Worm (Caenorhabditis elegans) whole organism, L2 larva: ENCODE results near the gene T06E4.5.

Experiments
- C34F6.9 ChIP-seq: fragments of 150-350 bp; optimal IDR thresholded peaks from 2 replicates; lab custom pipeline; 2014; ENCODE audit warnings: missing biosample characterization, missing genetic modification characterization
- F13H6.1 ChIP-seq: sonication (generic microtip); optimal IDR thresholded peaks from 2 replicates; lab custom pipeline; 2016; ENCODE audit warnings: missing genetic modification characterization, missing compliant biosample characterization
- R02D3.7 ChIP-seq: fragments of 150-350 bp; optimal IDR thresholded peaks from 2 replicates; lab custom pipeline; 2014; ENCODE audit warnings: missing biosample characterization, missing genetic modification characterization
- Y55F3AM.14 ChIP-seq: fragments of 200-800 bp; sonication (Bioruptor generic); optimal IDR thresholded peaks from 2 replicates; lab custom pipeline; 2018; ENCODE audit warnings: mild to moderate bottlenecking, missing genetic modification characterization, missing compliant biosample characterization
- ZK546.5 ChIP-seq: sonication (generic microtip); optimal IDR thresholded peaks from 2 replicates; lab custom pipeline; 2017; ENCODE audit warnings: missing biosample characterization, missing genetic modification characterization
- alr-1 ChIP-seq: fragments of 150-350 bp; optimal IDR thresholded peaks from 2 replicates; lab custom pipeline; 2014; ENCODE audit warnings: missing biosample characterization, missing genetic modification characterization
- aly-2 ChIP-seq: fragments of 150-350 bp; optimal IDR thresholded peaks from 2 replicates; lab custom pipeline; 2014; ENCODE audit warnings: missing biosample characterization, missing genetic modification characterization
- ama-1 ChIP-seq: fragments of 150-350 bp; optimal IDR thresholded peaks from 2 replicates; lab custom pipeline; 2018; ENCODE audit warnings: inconsistent platforms
- blmp-1 ChIP-seq: sonication (generic microtip); optimal IDR thresholded peaks from 2 replicates; lab custom pipeline; 2017; ENCODE audit warnings: missing genetic modification characterization, mild to moderate bottlenecking, missing compliant biosample characterization, antibody characterized with exemption, moderate library complexity; ENCODE audit not compliant: insufficient read depth
- ceh-16 ChIP-seq: fragments of 150-350 bp; optimal IDR thresholded peaks from 2 replicates; lab custom pipeline; 2014; ENCODE audit warnings: missing biosample characterization, missing genetic modification characterization
- ceh-82 ChIP-seq: fragments of 150-350 bp; optimal IDR thresholded peaks from 2 replicates; lab custom pipeline; 2014; ENCODE audit warnings: missing biosample characterization, missing genetic modification characterization
- crh-2 ChIP-seq: sonication (generic microtip); optimal IDR thresholded peaks from 2 replicates; lab custom pipeline; 2017; ENCODE audit warnings: missing biosample characterization, missing genetic modification characterization
- dmd-4 ChIP-seq: sonication (generic microtip); optimal IDR thresholded peaks from 2 replicates; lab custom pipeline; 2017; ENCODE audit warnings: missing biosample characterization, missing genetic modification characterization
- egl-27 ChIP-seq: sonication (generic microtip); optimal IDR thresholded peaks from 3 replicates; lab custom pipeline; 2017; ENCODE audit warnings: missing biosample characterization, missing genetic modification reagents, missing genetic modification characterization
- elt-1 ChIP-seq: fragments of 150-350 bp; optimal IDR thresholded peaks from 2 replicates; lab custom pipeline; 2014; ENCODE audit warnings: missing biosample characterization, missing genetic modification characterization
- elt-3 ChIP-seq: sonication (generic microtip); optimal IDR thresholded peaks from 2 replicates; lab custom pipeline; 2017; ENCODE audit warnings: missing biosample characterization, missing genetic modification characterization
- fos-1 ChIP-seq: fragments of 150-350 bp; optimal IDR thresholded peaks from 2 replicates; lab custom pipeline; 2014; ENCODE audit warnings: missing biosample characterization, missing genetic modification characterization
- gmeb-1 ChIP-seq: fragments of 150-350 bp; optimal IDR thresholded peaks from 2 replicates; lab custom pipeline; 2014; ENCODE audit warnings: missing biosample characterization, missing genetic modification characterization
- lin-11 ChIP-seq: fragments of 150-350 bp; sonication (generic microtip); optimal IDR thresholded peaks from 2 replicates; lab custom pipeline; 2014; ENCODE audit warnings: missing biosample characterization, missing genetic modification characterization, inconsistent platforms, mixed read lengths
- lin-13 ChIP-seq: fragments of 150-350 bp; optimal IDR thresholded peaks from 2 replicates; lab custom pipeline; 2014; ENCODE audit warnings: missing biosample characterization, missing genetic modification reagents, missing genetic modification characterization
- lin-39 ChIP-seq: fragments of 150-350 bp; optimal IDR thresholded peaks from 2 replicates; lab custom pipeline; 2014; ENCODE audit warnings: missing biosample characterization, missing genetic modification reagents, missing genetic modification characterization
- lsy-2 ChIP-seq, 2 experiments: fragments of 150-350 bp in 1 of 2; sonication (generic microtip) in 1 of 2; optimal IDR thresholded peaks; 2 replicates each; lab custom pipeline; 2014 to 2017; ENCODE audit warnings: missing biosample characterization in 2 of 2, missing genetic modification characterization in 2 of 2
- mab-5 ChIP-seq: fragments of 150-350 bp; optimal IDR thresholded peaks from 2 replicates; lab custom pipeline; 2014; ENCODE audit warnings: missing biosample characterization, missing genetic modification characterization
- mbf-1 ChIP-seq: sonication (generic microtip); optimal IDR thresholded peaks from 2 replicates; lab custom pipeline; 2017; ENCODE audit warnings: missing biosample characterization, missing genetic modification characterization
- mdl-1 ChIP-seq, 2 experiments: fragments of 150-350 bp in 1 of 2; sonication (generic microtip) in 1 of 2; optimal IDR thresholded peaks; 2 replicates each; lab custom pipeline; 2017; ENCODE audit warnings: missing biosample characterization in 2 of 2, missing genetic modification characterization in 2 of 2
- nhr-10 ChIP-seq: sonication (generic microtip); optimal IDR thresholded peaks from 2 replicates; lab custom pipeline; 2017; ENCODE audit warnings: missing biosample characterization, missing genetic modification characterization
- nhr-11 ChIP-seq: fragments of 150-350 bp; optimal IDR thresholded peaks from 2 replicates; lab custom pipeline; 2014; ENCODE audit warnings: missing biosample characterization, missing genetic modification characterization
- nhr-12 ChIP-seq: fragments of 150-350 bp; optimal IDR thresholded peaks from 2 replicates; lab custom pipeline; 2014; ENCODE audit warnings: missing biosample characterization, missing genetic modification characterization
- nhr-129 ChIP-seq: fragments of 150-350 bp; optimal IDR thresholded peaks from 2 replicates; lab custom pipeline; 2014; ENCODE audit warnings: missing biosample characterization, missing genetic modification characterization
- nhr-21 ChIP-seq: fragments of 150-350 bp; optimal IDR thresholded peaks from 2 replicates; lab custom pipeline; 2014; ENCODE audit warnings: missing biosample characterization, missing genetic modification characterization
- nhr-23 ChIP-seq: fragments of 150-350 bp; optimal IDR thresholded peaks from 2 replicates; lab custom pipeline; 2014; ENCODE audit warnings: missing biosample characterization, missing genetic modification reagents, missing genetic modification characterization
- nhr-237 ChIP-seq: fragments of 150-350 bp; optimal IDR thresholded peaks from 2 replicates; lab custom pipeline; 2014; ENCODE audit warnings: missing biosample characterization, missing genetic modification characterization
- nhr-25 ChIP-seq: fragments of 150-350 bp; sonication (generic microtip); optimal IDR thresholded peaks from 3 replicates; lab custom pipeline; 2014; ENCODE audit warnings: missing biosample characterization, missing genetic modification characterization
- nhr-6 ChIP-seq: fragments of 150-350 bp; optimal IDR thresholded peaks from 2 replicates; lab custom pipeline; 2014; ENCODE audit warnings: missing biosample characterization, missing genetic modification characterization
- nhr-77 ChIP-seq: fragments of 150-350 bp; optimal IDR thresholded peaks from 2 replicates; lab custom pipeline; 2014; ENCODE audit warnings: missing biosample characterization, missing genetic modification characterization
- peb-1 ChIP-seq: fragments of 150-350 bp; optimal IDR thresholded peaks from 2 replicates; lab custom pipeline; 2014; ENCODE audit warnings: missing biosample characterization, missing genetic modification characterization
- sem-4 ChIP-seq: fragments of 150-350 bp; optimal IDR thresholded peaks from 2 replicates; lab custom pipeline; 2014; ENCODE audit warnings: missing biosample characterization, missing genetic modification reagents, missing genetic modification characterization
- skn-1 ChIP-seq: sonication (generic microtip); optimal IDR thresholded peaks from 2 replicates; lab custom pipeline; 2017; ENCODE audit warnings: missing biosample characterization, missing genetic modification characterization
- sma-3 ChIP-seq: sonication (generic microtip); optimal IDR thresholded peaks from 2 replicates; lab custom pipeline; 2016; ENCODE audit warnings: missing genetic modification reagents, missing genetic modification characterization, missing compliant biosample characterization
- sma-9 ChIP-seq, 2 experiments: fragments of 150-350 bp in 1 of 2; sonication (generic microtip) in 1 of 2; optimal IDR thresholded peaks; 2 replicates each; lab custom pipeline; 2014 to 2016; ENCODE audit warnings: missing genetic modification characterization in 2 of 2, mild to moderate bottlenecking in 1 of 2, missing biosample characterization in 1 of 2, missing compliant biosample characterization in 1 of 2, missing genetic modification reagents in 1 of 2, moderate library complexity in 1 of 2
- snpc-4 ChIP-seq: fragments of 150-350 bp; optimal IDR thresholded peaks from 2 replicates; lab custom pipeline; 2014; ENCODE audit warnings: missing biosample characterization, missing genetic modification characterization
- unc-39 ChIP-seq: fragments of 150-350 bp; optimal IDR thresholded peaks from 2 replicates; lab custom pipeline; 2014; ENCODE audit warnings: missing biosample characterization, missing genetic modification characterization
- unc-55 ChIP-seq: fragments of 150-350 bp; sonication (generic microtip); optimal IDR thresholded peaks from 3 replicates; lab custom pipeline; 2014; ENCODE audit warnings: missing biosample characterization, missing genetic modification reagents, missing genetic modification characterization
- zag-1 ChIP-seq: fragments of 150-350 bp; optimal IDR thresholded peaks from 2 replicates; lab custom pipeline; 2014; ENCODE audit warnings: missing biosample characterization, missing genetic modification characterization
- ztf-1 ChIP-seq: fragments of 200-800 bp; sonication (Bioruptor generic); conservative IDR thresholded peaks from 2 replicates; pipeline ENCODE4 v1.3.6; 2022; ENCODE audit warnings: missing genetic modification characterization, missing compliant biosample characterization
- ztf-11 ChIP-seq: sonication (generic microtip); optimal IDR thresholded peaks from 2 replicates; lab custom pipeline; 2017; ENCODE audit warnings: missing biosample characterization, missing genetic modification characterization
- ztf-4 ChIP-seq: fragments of 150-350 bp; optimal IDR thresholded peaks from 2 replicates; lab custom pipeline; 2014; ENCODE audit warnings: missing biosample characterization, missing genetic modification characterization

T06E4.5 gene

DNA sequence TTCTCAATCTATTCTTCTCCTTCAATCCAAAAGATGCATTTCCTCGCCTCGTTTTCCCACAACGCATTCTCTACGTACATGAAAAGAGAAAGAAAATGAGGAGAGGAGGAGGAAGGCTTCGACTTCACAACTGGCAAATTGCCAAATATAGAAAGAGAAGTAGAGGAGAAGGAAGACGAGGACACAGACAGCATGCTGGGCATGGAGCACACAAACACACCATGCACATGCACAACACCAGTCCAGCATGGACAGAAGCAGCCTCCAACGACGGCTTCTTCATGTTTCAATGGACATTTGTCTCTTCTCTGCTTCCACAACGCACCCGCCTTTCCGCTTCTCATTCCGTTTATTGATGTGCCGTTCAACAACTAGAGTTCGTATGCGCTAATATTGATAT, 33.6 kb downstream of the T06E4.5 start:
- TF ChIP-seq lin-11 (tag; lab: Kevin White, UChicago) (peak; percentile 51), nhr-237 (tag; lab: Kevin White, UChicago) (no peak), ceh-82 (tag; lab: Kevin White, UChicago) (no peak), ceh-16 (tag; lab: Kevin White, UChicago) (no peak), dmd-4 (tag; lab: Kevin White, UChicago) (no peak), sma-3 (GFP tag; lab: Kevin White, UChicago) (no peak), lsy-2 (tag; optimal IDR thresholded peaks at IDR 0.05; lab: Kevin White, UChicago) (no peak), egl-27 (no peak), blmp-1 (tag; lab: Kevin White, UChicago) (no peak), Y55F3AM.14 (peak; percentile 39), skn-1 (tag; lab: Kevin White, UChicago) (no peak), snpc-4 (tag; lab: Kevin White, UChicago) (no peak), gmeb-1 (no peak), ztf-1 (no peak), C34F6.9 (peak; percentile 78), elt-1 (tag; lab: Kevin White, UChicago) (no peak), ZK546.5 (tag; lab: Kevin White, UChicago) (no peak), nhr-23 (no peak), nhr-12 (tag; lab: Kevin White, UChicago) (no peak), R02D3.7 (tag; lab: Kevin White, UChicago) (no peak), nhr-77 (tag; lab: Kevin White, UChicago) (no peak), ama-1 (lab: Kevin White, UChicago) (no peak), mbf-1 (tag; lab: Kevin White, UChicago) (no peak), lin-39 (tag; lab: Kevin White, UChicago) (no peak), sem-4 (tag; lab: Kevin White, UChicago) (no peak), nhr-10 (tag; lab: Kevin White, UChicago) (no peak), fos-1 (no peak), lin-13 (no peak), nhr-25 (no peak), nhr-21 (tag; lab: Kevin White, UChicago) (no peak), unc-39 (tag; lab: Kevin White, UChicago) (peak; percentile 28), elt-3 (tag; lab: Kevin White, UChicago) (no peak), sma-9 (GFP tag; optimal IDR thresholded peaks at IDR 0.05; lab: Kevin White, UChicago) (peak; percentile 59), sma-9 (tag; optimal IDR thresholded peaks at IDR 0.05; lab: Kevin White, UChicago) (no peak), nhr-129 (peak; percentile 64), mdl-1 (tag; optimal IDR thresholded peaks at IDR 0.05; lab: Kevin White, UChicago) (peak in 1 of 2 experiments; percentile 42), ztf-4 (no peak), unc-55 (GFP tag; lab: Kevin White, UChicago) (peak; percentile 73), aly-2 (no peak), crh-2 (tag; lab: Kevin White, UChicago) (no peak), nhr-11 (tag; lab: Kevin White, UChicago) (no peak), nhr-6 (tag; lab: Kevin White, UChicago) (peak; percentile 10), zag-1 (tag; lab: Kevin White, UChicago) (peak; percentile 72), mab-5 (tag; lab: Kevin White, UChicago) (peak; percentile 54), alr-1 (no peak), peb-1 (tag; lab: Kevin White, UChicago) (no peak)
- TF ChIP-seq, all 48 proteins: peak for 11

DNA sequence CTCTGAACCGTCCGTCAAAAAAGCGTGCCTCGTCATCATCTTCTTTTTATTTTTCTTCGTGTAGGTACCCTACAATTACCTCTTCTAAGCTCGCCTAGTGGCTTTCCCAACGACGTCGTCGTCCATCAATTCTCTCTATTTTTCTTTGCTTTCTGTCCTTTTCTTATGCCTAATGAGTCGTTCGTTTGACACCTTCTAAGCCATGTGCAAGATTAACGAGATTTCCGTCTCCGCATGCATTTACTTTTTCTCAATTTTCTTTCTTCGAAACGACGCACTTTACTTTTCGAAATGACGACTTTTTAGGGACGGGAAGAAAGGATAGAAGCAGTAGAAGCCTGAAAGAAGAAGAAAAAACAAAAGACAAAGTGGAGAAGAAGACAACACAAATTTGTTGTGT, 35.4 kb downstream of the T06E4.5 start, which contains the start of gene ZK287.1:
Gene ZK287.1, plus strand, starts transcription at position 301 of the 400 bp plus-strand sequence.
- no peak for TF ChIP-seq nhr-12 (tag; lab: Kevin White, UChicago)
- TF ChIP-seq F13H6.1: no peak
- no peak for TF ChIP-seq sma-9 (GFP tag; optimal IDR thresholded peaks at IDR 0.05; lab: Kevin White, UChicago)
- TF ChIP-seq sma-9 (tag; optimal IDR thresholded peaks at IDR 0.05; lab: Kevin White, UChicago): no peak
- TF ChIP-seq ztf-4: no peak
- TF ChIP-seq nhr-6 (tag; lab: Kevin White, UChicago): no peak
- TF ChIP-seq nhr-237 (tag; lab: Kevin White, UChicago): no peak
- no peak for TF ChIP-seq fos-1
- no peak for TF ChIP-seq sma-3 (GFP tag; lab: Kevin White, UChicago)
- TF ChIP-seq sem-4 (tag; lab: Kevin White, UChicago): no peak
- TF ChIP-seq lin-39 (tag; lab: Kevin White, UChicago): no peak
- no peak for TF ChIP-seq ztf-11 (tag; lab: Kevin White, UChicago)
- no peak for TF ChIP-seq nhr-21 (tag; lab: Kevin White, UChicago)
- TF ChIP-seq snpc-4 (tag; lab: Kevin White, UChicago): no peak
- peak; percentile 29 for TF ChIP-seq egl-27
- no peak for TF ChIP-seq nhr-11 (tag; lab: Kevin White, UChicago)
- no peak for TF ChIP-seq nhr-23
- peak; percentile 28 for TF ChIP-seq zag-1 (tag; lab: Kevin White, UChicago)
- TF ChIP-seq lin-11 (tag; lab: Kevin White, UChicago): no peak
- TF ChIP-seq elt-3 (tag; lab: Kevin White, UChicago): no peak
- TF ChIP-seq unc-55 (GFP tag; lab: Kevin White, UChicago): peak; percentile 35
